Worm (Caenorhabditis elegans): ENCODE results near the gene F20A1.8.

DNA sequence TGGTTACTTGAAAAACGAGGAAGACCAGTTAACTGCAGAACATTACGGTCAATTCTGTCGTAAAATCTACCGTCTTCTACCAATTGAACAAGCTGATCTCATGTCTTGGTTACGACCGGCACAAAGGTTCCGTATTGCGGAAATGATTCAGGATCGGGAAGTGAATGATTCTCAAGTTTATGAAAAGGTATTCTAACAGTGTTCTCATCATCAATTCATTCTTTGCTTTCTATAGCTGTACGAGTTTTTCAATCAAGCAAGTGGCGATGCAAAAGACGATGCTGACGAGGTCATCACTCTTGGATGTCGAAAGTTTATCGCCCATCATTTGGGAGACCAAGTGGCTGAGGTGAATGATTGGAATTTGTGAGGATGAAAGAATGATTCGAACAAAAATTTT, 39.9 kb upstream of the F20A1.8 start:
- TF ChIP-seq ama-1 (optimal IDR thresholded peaks at IDR 0.05) = no peak
- TF ChIP-seq hmg-4 (GFP tag; optimal IDR thresholded peaks at IDR 0.05) = no peak
- TF ChIP-seq pes-1 (GFP tag; IDR thresholded peaks at IDR 0.05) = no peak
- TF ChIP-seq sea-1 (GFP tag; conservative IDR thresholded peaks at IDR 0.05) = no peak
- no peak for TF ChIP-seq tbx-37 (GFP tag; conservative IDR thresholded peaks at IDR 0.05)
- TF ChIP-seq ceh-36 (tag; optimal IDR thresholded peaks at IDR 0.05) = no peak
- TF ChIP-seq flt-1 (GFP tag; IDR thresholded peaks at IDR 0.05) = no peak
